Fruit fly (Drosophila melanogaster): Measurements from ENCODE around the gene CG31815.

dm6 chr2L:16621460-16621859 is 15.8 kb downstream of the CG31815 start:
- TF ChIP-seq ken (GFP tag; IDR thresholded peaks at IDR 0.05) (no peak), zen2 (GFP tag; IDR thresholded peaks at IDR 0.05; ENCODE audit: partially characterized antibody) (no peak), Deaf1 (tag; optimal IDR thresholded peaks at IDR 0.05) (no peak), CG30020 (tag; optimal IDR thresholded peaks at IDR 0.05) (no peak), seq (GFP tag; IDR thresholded peaks at IDR 0.05) (no peak), kay (GFP tag; optimal IDR thresholded peaks at IDR 0.05) (no peak), bowl (GFP tag; IDR thresholded peaks at IDR 0.05) (no peak), CG17328 (GFP tag; IDR thresholded peaks at IDR 0.05) (no peak), CG34422 (GFP tag; IDR thresholded peaks at IDR 0.05) (no peak)
